Worm (Caenorhabditis elegans): ENCODE measurements around the gene F59B10.5.

- TF ChIP-seq nhr-23 (tag; optimal IDR thresholded peaks at IDR 0.05), result no peak
- TF ChIP-seq zag-1 (tag; optimal IDR thresholded peaks at IDR 0.05), result no peak
- no peak for TF ChIP-seq C34F6.9 (tag; optimal IDR thresholded peaks at IDR 0.05)
- no peak for TF ChIP-seq blmp-1 (tag; optimal IDR thresholded peaks at IDR 0.05; ENCODE audit: insufficient read depth)
- no peak for TF ChIP-seq aly-2 (tag; optimal IDR thresholded peaks at IDR 0.05)
- TF ChIP-seq nhr-6 (tag; optimal IDR thresholded peaks at IDR 0.05), result no peak
- no peak for TF ChIP-seq snpc-4 (tag; optimal IDR thresholded peaks at IDR 0.05)
- no peak for TF ChIP-seq dmd-4 (tag; optimal IDR thresholded peaks at IDR 0.05)
- no peak for TF ChIP-seq unc-62 (GFP tag; optimal IDR thresholded peaks at IDR 0.05)
These were observed 22.7 kb upstream of the F59B10.5 start for ce11 chrII:10545924-10546783.

All from whole organism, L2 larva.